Fruit fly (Drosophila melanogaster): ENCODE data around the gene cal1.
A peak's percentile ranks its signal among the peaks of the same experiment; 100 is the strongest.

The cal1 gene

DNA sequence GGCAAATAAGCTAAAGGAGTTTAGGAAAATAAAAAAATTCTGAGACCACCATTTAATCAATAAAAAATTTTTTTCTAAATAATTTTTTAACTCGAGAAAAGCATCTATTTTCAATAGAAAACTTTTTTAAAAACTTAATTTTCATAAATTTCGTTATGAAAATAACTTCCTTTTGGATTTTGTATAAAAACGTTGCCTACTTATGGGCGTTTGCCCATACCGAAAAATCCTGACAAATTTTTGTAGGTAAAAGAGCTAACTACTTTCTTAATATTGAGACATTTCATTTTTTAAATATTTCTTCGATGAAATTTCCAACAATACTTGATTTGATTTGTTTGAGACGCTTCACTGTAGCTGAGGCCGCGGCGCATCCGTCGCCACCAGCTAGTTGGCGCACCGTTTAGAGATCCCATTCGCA lies 27.8 kb upstream of the cal1 start (continued):
- TF ChIP-seq Sox15 (GFP tag; optimal IDR thresholded peaks at IDR 0.05): peak; percentile 43
- TF ChIP-seq CG6792 (GFP tag; optimal IDR thresholded peaks at IDR 0.05): peak; percentile 46
- TF ChIP-seq fd59A (GFP tag; optimal IDR thresholded peaks at IDR 0.05): peak; percentile 65
- TF ChIP-seq Hr38 (GFP tag; optimal IDR thresholded peaks at IDR 0.05): no peak
- TF ChIP-seq fkh (GFP tag; optimal IDR thresholded peaks at IDR 0.05): no peak
- peak; percentile 73; the same call in 2 of the 3 replicates for TF ChIP-seq CG6163 (GFP tag; IDR thresholded peaks at IDR 0.05)
- no peak for TF ChIP-seq Sox102F (GFP tag; optimal IDR thresholded peaks at IDR 0.05)
- TF ChIP-seq CG8119 (GFP tag; IDR thresholded peaks at IDR 0.05): peak; percentile 84
- TF ChIP-seq Smox (GFP tag; optimal IDR thresholded peaks at IDR 0.05): peak; percentile 25
- peak; percentile 77 for TF ChIP-seq Eip75B (GFP tag; optimal IDR thresholded peaks at IDR 0.05)
- TF ChIP-seq CG6808 (GFP tag; optimal IDR thresholded peaks at IDR 0.05): peak; percentile 73
- peak; percentile 58 for TF ChIP-seq CG11762 (GFP tag; optimal IDR thresholded peaks at IDR 0.05; ENCODE audit: insufficient read depth)
- peak; percentile 50 for TF ChIP-seq CG34406 (GFP tag; optimal IDR thresholded peaks at IDR 0.05)
- TF ChIP-seq CG10669 (GFP tag; optimal IDR thresholded peaks at IDR 0.05): peak; percentile 70
- TF ChIP-seq Met (GFP tag; optimal IDR thresholded peaks at IDR 0.05): peak; percentile 52
- peak; percentile 9 for TF ChIP-seq CG11902 (GFP tag; optimal IDR thresholded peaks at IDR 0.05)
- TF ChIP-seq Eip78C (GFP tag): peak; percentile 93
- TF ChIP-seq CG8319 (GFP tag; optimal IDR thresholded peaks at IDR 0.05): peak; percentile 26
- TF ChIP-seq dac (GFP tag; optimal IDR thresholded peaks at IDR 0.05): peak; percentile 65
- peak; percentile 76 for TF ChIP-seq OdsH (GFP tag; optimal IDR thresholded peaks at IDR 0.05)

DNA sequence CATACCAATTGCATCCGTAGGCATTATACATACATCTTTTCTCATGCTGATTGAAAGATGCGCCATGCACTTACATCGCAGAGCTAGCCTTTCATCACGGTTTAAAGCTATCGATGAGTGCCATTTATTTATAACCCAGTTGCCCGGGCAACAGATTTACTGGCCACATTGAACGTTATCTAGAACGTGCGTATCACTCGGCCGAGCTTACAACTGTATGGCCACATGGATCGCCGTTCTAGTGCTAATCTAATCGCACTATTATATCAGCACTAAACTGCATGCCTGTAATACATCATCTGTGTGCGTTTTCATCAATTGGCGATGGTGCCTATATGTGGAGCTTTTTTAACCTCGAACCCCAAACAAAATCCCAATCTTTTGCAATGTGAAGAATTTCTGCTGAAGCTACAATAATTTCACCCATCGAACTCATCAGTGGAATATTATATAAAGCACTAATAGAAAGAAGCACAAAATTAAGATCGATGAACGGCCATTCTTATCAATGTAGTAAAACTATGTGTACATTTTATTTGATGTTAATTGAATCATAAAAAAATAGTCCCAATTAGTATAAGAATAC lies 27.2 kb upstream of the cal1 start:
- TF ChIP-seq svp (GFP tag) (peak; percentile 55), Gug (GFP tag; IDR thresholded peaks at IDR 0.05) (no peak)

DNA sequence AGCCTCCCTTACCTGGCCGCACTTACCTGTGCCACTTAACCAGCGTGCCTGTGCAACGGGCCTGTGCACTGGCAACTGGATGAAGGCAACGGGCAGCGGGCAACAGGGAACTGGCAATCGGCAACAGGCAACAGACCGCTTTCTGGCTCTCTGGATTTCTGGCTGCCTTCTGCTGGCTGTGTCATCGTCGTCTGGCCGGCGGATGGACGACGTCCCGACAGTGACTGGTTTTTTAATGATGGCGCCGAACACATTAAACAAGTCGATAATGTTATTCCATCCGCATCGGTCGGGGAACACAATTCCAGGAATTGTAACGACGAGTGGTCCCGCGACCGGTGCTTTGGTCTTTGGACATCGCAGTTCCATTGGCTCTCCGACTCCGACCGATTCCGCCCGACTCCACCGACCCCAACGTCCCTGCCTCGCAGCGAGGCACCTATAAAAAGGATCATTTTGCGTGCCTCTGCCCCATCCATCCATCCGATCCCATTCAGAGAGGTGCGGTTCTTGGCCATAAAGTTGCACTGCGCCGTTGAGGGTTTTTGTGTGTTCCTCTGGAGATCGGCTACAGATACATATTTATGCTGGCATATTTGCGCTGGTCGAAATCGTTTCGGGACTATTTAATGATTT lies 26.2 kb upstream of the cal1 start:
- TF ChIP-seq CG6808 (GFP tag; optimal IDR thresholded peaks at IDR 0.05) (peak; percentile 41), Sox15 (GFP tag; optimal IDR thresholded peaks at IDR 0.05) (no peak), vri (GFP tag; optimal IDR thresholded peaks at IDR 0.05) (no peak), Lpt (GFP tag; optimal IDR thresholded peaks at IDR 0.05) (peak; percentile 26), Eip75B (GFP tag; optimal IDR thresholded peaks at IDR 0.05) (no peak), fd59A (GFP tag; optimal IDR thresholded peaks at IDR 0.05) (no peak), Ets96B (tag; optimal IDR thresholded peaks at IDR 0.05) (no peak), dac (GFP tag; optimal IDR thresholded peaks at IDR 0.05) (no peak), CG8119 (GFP tag; IDR thresholded peaks at IDR 0.05) (no peak), achi (GFP tag; optimal IDR thresholded peaks at IDR 0.05) (no peak), CG31627 (GFP tag; optimal IDR thresholded peaks at IDR 0.05) (no peak), CG6276 (GFP tag; optimal IDR thresholded peaks at IDR 0.05) (no peak), Eip78C (GFP tag) (no peak), OdsH (GFP tag; optimal IDR thresholded peaks at IDR 0.05) (no peak), Eip93F (GFP tag; optimal IDR thresholded peaks at IDR 0.05) (no peak), eg (GFP tag; IDR thresholded peaks at IDR 0.05) (0 out of 3 replicates have a peak, but pooled peaks have one; percentile 18), lz (GFP tag; optimal IDR thresholded peaks at IDR 0.05) (no peak), ss (GFP tag; optimal IDR thresholded peaks at IDR 0.05) (peak in 1 of 2 experiments; percentile 74), CG6163 (GFP tag; IDR thresholded peaks at IDR 0.05) (peak; percentile 46; the same call in 2 of the 3 replicates), CG6854 (GFP tag; optimal IDR thresholded peaks at IDR 0.05) (peak; percentile 64), salr (GFP tag; optimal IDR thresholded peaks at IDR 0.05) (no peak), CG8319 (GFP tag; optimal IDR thresholded peaks at IDR 0.05) (no peak), svp (GFP tag) (no peak), Met (GFP tag; optimal IDR thresholded peaks at IDR 0.05) (no peak), CG1621 (tag; optimal IDR thresholded peaks at IDR 0.05) (peak; percentile 18), CG32006 (GFP tag; optimal IDR thresholded peaks at IDR 0.05) (peak; percentile 1), CG3032 (tag; optimal IDR thresholded peaks at IDR 0.05) (no peak)

All from whole organism, prepupa.